Worm (Caenorhabditis elegans) whole organism, young adult: ENCODE data around the gene C18H7.11.

Experiments
- B0336.3 ChIP-seq: fragments of 200-800 bp; sonication (Bioruptor generic); IDR thresholded peaks from 2 replicates; pipeline ENCODE4 v1.3.6; 2022; ENCODE audit warnings: missing genetic modification characterization, missing compliant biosample characterization
- F33H1.4 ChIP-seq: fragments of 200-800 bp; sonication (Bioruptor generic); IDR thresholded peaks from 2 replicates; pipeline ENCODE4 v1.3.6; 2022; ENCODE audit warnings: missing genetic modification reagents, missing genetic modification characterization, missing compliant biosample characterization
- F52B5.7 ChIP-seq: sonication (generic microtip); optimal IDR thresholded peaks from 2 replicates; lab custom pipeline; 2016; ENCODE audit warnings: mild to moderate bottlenecking, missing genetic modification characterization, missing compliant biosample characterization
- F55B11.4 ChIP-seq: sonication (generic microtip); optimal IDR thresholded peaks from 2 replicates; lab custom pipeline; 2016; ENCODE audit warnings: missing compliant biosample characterization, missing genetic modification characterization, borderline replicate concordance; ENCODE audit not compliant: insufficient read depth
- Y53F4B.3 ChIP-seq: fragments of 200-800 bp; sonication (Bioruptor generic); IDR thresholded peaks from 2 replicates; pipeline ENCODE4 v1.3.6; 2022; ENCODE audit warnings: missing genetic modification reagents, missing genetic modification characterization, missing compliant biosample characterization
- ZK185.1 ChIP-seq: sonication (generic microtip); optimal IDR thresholded peaks from 2 replicates; lab custom pipeline; 2016; ENCODE audit warnings: mild to moderate bottlenecking, missing genetic modification characterization, missing compliant biosample characterization; ENCODE audit not compliant: poor library complexity, severe bottlenecking
- akir-1 ChIP-seq: fragments of 200-800 bp; sonication (Bioruptor generic); optimal IDR thresholded peaks from 2 replicates; lab custom pipeline; 2018; ENCODE audit warnings: mild to moderate bottlenecking, missing genetic modification characterization, moderate library complexity, missing compliant biosample characterization
- bed-2 ChIP-seq: fragments of 200-800 bp; sonication (Bioruptor generic); IDR thresholded peaks from 2 replicates; pipeline ENCODE4 v1.3.6; 2022; ENCODE audit warnings: missing genetic modification reagents, missing genetic modification characterization, missing compliant biosample characterization
- cebp-2 ChIP-seq: fragments of 200-800 bp; sonication (Bioruptor generic); IDR thresholded peaks from 2 replicates; pipeline ENCODE4 v1.3.6; 2022; ENCODE audit warnings: missing genetic modification characterization, missing compliant biosample characterization
- ceh-100 ChIP-seq: fragments of 200-800 bp; sonication (Bioruptor generic); IDR thresholded peaks from 2 replicates; pipeline ENCODE4 v1.3.6; 2022; ENCODE audit warnings: missing genetic modification reagents, missing genetic modification characterization, missing compliant biosample characterization
- ceh-27 ChIP-seq: fragments of 200-800 bp; sonication (Bioruptor generic); optimal IDR thresholded peaks from 2 replicates; lab custom pipeline; 2018; ENCODE audit warnings: mild to moderate bottlenecking, missing genetic modification characterization, moderate library complexity, missing compliant biosample characterization
- ceh-91 ChIP-seq: fragments of 200-800 bp; sonication (Bioruptor generic); IDR thresholded peaks from 2 replicates; pipeline ENCODE4 v1.3.6; 2022; ENCODE audit warnings: missing genetic modification reagents, missing genetic modification characterization, missing compliant biosample characterization
- die-1 ChIP-seq: sonication (generic microtip); optimal IDR thresholded peaks from 2 replicates; lab custom pipeline; 2016; ENCODE audit warnings: missing genotype, mild to moderate bottlenecking, missing genetic modification characterization, missing compliant biosample characterization
- efl-1 ChIP-seq: fragments of 150-350 bp; optimal IDR thresholded peaks from 2 replicates; lab custom pipeline; 2014; ENCODE audit warnings: missing biosample characterization, missing genetic modification reagents, missing genetic modification characterization
- egrh-3 ChIP-seq: fragments of 200-800 bp; sonication (Bioruptor generic); IDR thresholded peaks from 2 replicates; pipeline ENCODE4 v1.3.6; 2022; ENCODE audit warnings: missing genetic modification reagents, missing genetic modification characterization, missing compliant biosample characterization
- hlh-12 ChIP-seq: sonication (generic microtip); optimal IDR thresholded peaks from 2 replicates; lab custom pipeline; 2016; ENCODE audit warnings: missing genetic modification characterization, missing compliant biosample characterization
- hmg-20 ChIP-seq: fragments of 200-800 bp; sonication (Bioruptor generic); IDR thresholded peaks from 2 replicates; pipeline ENCODE4 v1.3.6; 2022; ENCODE audit warnings: missing genetic modification reagents, missing genetic modification characterization, missing compliant biosample characterization
- let-607 ChIP-seq, 2 experiments: fragments of 200-800 bp in 1 of 2; sonication (Bioruptor generic) in 1 of 2; sonication (generic microtip) in 1 of 2; optimal IDR thresholded peaks; 2 replicates each; lab custom pipeline; 2016 to 2018; ENCODE audit warnings: mild to moderate bottlenecking in 2 of 2, missing compliant biosample characterization in 2 of 2, missing genetic modification characterization in 2 of 2, moderate library complexity in 2 of 2, missing genotype in 1 of 2
- lin-26 ChIP-seq: fragments of 200-800 bp; sonication (Bioruptor generic); IDR thresholded peaks from 2 replicates; pipeline ENCODE4 v1.3.6; 2022; ENCODE audit warnings: missing genetic modification reagents, missing genetic modification characterization, missing compliant biosample characterization
- lsl-1 ChIP-seq: fragments of 200-800 bp; sonication (Bioruptor generic); optimal IDR thresholded peaks from 2 replicates; lab custom pipeline; 2018; ENCODE audit warnings: mild to moderate bottlenecking, missing genetic modification characterization, moderate library complexity, missing compliant biosample characterization
- mcd-1 ChIP-seq: fragments of 200-800 bp; sonication (Bioruptor generic); IDR thresholded peaks from 2 replicates; pipeline ENCODE4 v1.3.6; 2022; ENCODE audit warnings: missing genetic modification reagents, missing genetic modification characterization, missing compliant biosample characterization
- mel-28 ChIP-seq: sonication (generic microtip); optimal IDR thresholded peaks from 2 replicates; lab custom pipeline; 2016; ENCODE audit warnings: borderline replicate concordance, mild to moderate bottlenecking, missing genetic modification characterization, missing compliant biosample characterization
- mes-4 ChIP-seq: sonication (generic microtip); optimal IDR thresholded peaks from 2 replicates; lab custom pipeline; 2016; ENCODE audit warnings: missing genotype, missing genetic modification characterization, missing compliant biosample characterization
- nfya-2 ChIP-seq: fragments of 200-800 bp; sonication (Bioruptor generic); IDR thresholded peaks from 2 replicates; pipeline ENCODE4 v1.3.6; 2022; ENCODE audit warnings: missing genetic modification reagents, missing genetic modification characterization, missing compliant biosample characterization
- nfyb-1 ChIP-seq: fragments of 200-800 bp; sonication (Bioruptor generic); IDR thresholded peaks from 2 replicates; pipeline ENCODE4 v1.3.6; 2022; ENCODE audit warnings: missing genetic modification reagents, missing genetic modification characterization, missing compliant biosample characterization
- nhr-120 ChIP-seq: fragments of 200-800 bp; sonication (Bioruptor generic); IDR thresholded peaks from 2 replicates; pipeline ENCODE4 v1.3.6; 2022; ENCODE audit warnings: missing genetic modification characterization, missing compliant biosample characterization
- nhr-90 ChIP-seq: sonication (generic microtip); optimal IDR thresholded peaks from 2 replicates; lab custom pipeline; 2016; ENCODE audit warnings: missing genotype, mild to moderate bottlenecking, missing genetic modification characterization, missing compliant biosample characterization
- pbrm-1 ChIP-seq: fragments of 200-800 bp; sonication (Bioruptor generic); IDR thresholded peaks from 2 replicates; pipeline ENCODE4 v1.3.6; 2022; ENCODE audit warnings: missing genetic modification reagents, missing genetic modification characterization, missing compliant biosample characterization
- rec-8 ChIP-seq, 2 experiments: sonication (generic microtip); optimal IDR thresholded peaks; 2 replicates each; lab custom pipeline; 2016; ENCODE audit warnings: mild to moderate bottlenecking in 2 of 2, missing genetic modification characterization in 2 of 2, missing genetic modification reagents in 2 of 2, missing genotype in 2 of 2, missing biosample characterization in 1 of 2, missing compliant biosample characterization in 1 of 2, moderate library complexity in 1 of 2
- rpc-1 ChIP-seq, 2 experiments: fragments of 150-350 bp in 1 of 2; sonication (generic microtip) in 1 of 2; optimal IDR thresholded peaks; 2 replicates each; lab custom pipeline; 2014 to 2018; ENCODE audit warnings: missing biosample characterization in 1 of 2, missing genetic modification characterization in 1 of 2, missing genetic modification reagents in 1 of 2, missing genotype in 1 of 2
- snpc-3.4 ChIP-seq: sonication (generic microtip); optimal IDR thresholded peaks from 2 replicates; lab custom pipeline; 2017; ENCODE audit warnings: missing genetic modification characterization, mild to moderate bottlenecking, missing compliant biosample characterization, antibody characterized with exemption, moderate library complexity, missing genotype, missing genetic modification reagents
- unc-130 ChIP-seq: sonication (generic microtip); optimal IDR thresholded peaks from 2 replicates; lab custom pipeline; 2016; ENCODE audit warnings: missing genetic modification reagents, missing genetic modification characterization, missing compliant biosample characterization
- zfh-2 ChIP-seq: fragments of 200-800 bp; sonication (Bioruptor generic); conservative IDR thresholded peaks from 2 replicates; pipeline ENCODE4 v1.3.6; 2022; ENCODE audit warnings: missing genetic modification reagents, missing genetic modification characterization, missing compliant biosample characterization
- ztf-18 ChIP-seq: sonication (generic microtip); optimal IDR thresholded peaks from 2 replicates; lab custom pipeline; 2016; ENCODE audit warnings: missing genotype, mild to moderate bottlenecking, missing genetic modification characterization, missing compliant biosample characterization
- ztf-22 ChIP-seq: fragments of 200-800 bp; sonication (Bioruptor generic); optimal IDR thresholded peaks from 2 replicates; lab custom pipeline; 2018; ENCODE audit warnings: mild to moderate bottlenecking, missing genetic modification characterization, moderate library complexity, missing compliant biosample characterization
- ztf-26 ChIP-seq: sonication (generic microtip); optimal IDR thresholded peaks from 2 replicates; lab custom pipeline; 2017; ENCODE audit warnings: missing genetic modification characterization, missing compliant biosample characterization
- ztf-3 ChIP-seq: fragments of 200-800 bp; sonication (Bioruptor generic); optimal IDR thresholded peaks from 2 replicates; lab custom pipeline; 2018; ENCODE audit warnings: mild to moderate bottlenecking, missing genetic modification characterization, missing compliant biosample characterization

Gene C18H7.11

ce11 chrIV:605431-605830, 8.7 kb downstream of the C18H7.11 start:
- no peak for TF ChIP-seq nfyb-1 (GFP tag; lab: Robert Waterston, UW)
- peak; percentile 100 for TF ChIP-seq egrh-3 (GFP tag; lab: Robert Waterston, UW)
- 0 out of 2 replicates have a peak, but pooled peaks have one; percentile 12 for TF ChIP-seq lin-26
- TF ChIP-seq mcd-1 (GFP tag; lab: Robert Waterston, UW), result peak; percentile 71; the same call in 1 of the 2 replicates
- peak; percentile 84 for TF ChIP-seq zfh-2

- TF ChIP-seq lsl-1 (GFP tag; lab: Kevin White, UChicago) (no peak), bed-2 (GFP tag; lab: Robert Waterston, UW) (no peak), mel-28 (no peak), B0336.3 (GFP tag; lab: Robert Waterston, UW) (no peak), mcd-1 (GFP tag; lab: Robert Waterston, UW) (no peak), mes-4 (tag; lab: Kevin White, UChicago) (no peak), ztf-18 (no peak), ztf-3 (GFP tag; lab: Kevin White, UChicago) (no peak), efl-1 (GFP tag; lab: Kevin White, UChicago) (no peak), ceh-100 (no peak), rpc-1 (optimal IDR thresholded peaks at IDR 0.05; lab: Kevin White, UChicago) (no peak), rpc-1 (tag; optimal IDR thresholded peaks at IDR 0.05; lab: Kevin White, UChicago) (no peak)
Measured at ce11 chrIV:606055-606454, 9.4 kb downstream of the C18H7.11 start, which contains the start of gene inx-18. TSS of gene inx-18 (plus strand) at chrIV:606355.

DNA sequence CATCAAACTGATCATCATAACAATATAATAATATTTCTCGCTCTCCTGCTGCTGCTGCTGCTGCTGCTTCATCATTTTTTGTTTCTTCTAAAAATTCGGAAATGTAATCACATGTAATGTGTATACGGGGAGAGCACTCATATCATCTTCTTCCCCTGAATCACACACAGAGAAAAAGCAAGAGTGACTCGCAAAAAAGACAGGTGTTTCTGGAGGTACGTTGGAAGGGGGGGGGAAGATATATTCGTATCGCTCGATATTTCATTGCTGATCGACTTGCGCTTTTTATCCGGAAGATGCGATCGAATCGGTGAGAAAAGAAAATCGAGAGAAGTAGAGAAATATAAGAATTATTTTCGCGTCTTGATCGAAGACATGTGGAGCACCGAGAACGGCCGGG, 10.9 kb downstream of the C18H7.11 start:
- no peak for TF ChIP-seq rpc-1 (optimal IDR thresholded peaks at IDR 0.05; lab: Kevin White, UChicago)
- TF ChIP-seq rpc-1 (tag; optimal IDR thresholded peaks at IDR 0.05; lab: Kevin White, UChicago), result no peak
- TF ChIP-seq F55B11.4 (tag; lab: Kevin White, UChicago), result no peak
- no peak for TF ChIP-seq F52B5.7 (tag; lab: Kevin White, UChicago)

- TF ChIP-seq ceh-27 (GFP tag; lab: Kevin White, UChicago) (no peak), ZK185.1 (tag; lab: Kevin White, UChicago) (no peak), ceh-91 (GFP tag; lab: Robert Waterston, UW) (no peak), snpc-3.4 (tag; lab: Kevin White, UChicago) (no peak), die-1 (tag; lab: Kevin White, UChicago) (no peak), nhr-90 (tag; lab: Kevin White, UChicago) (no peak), nfya-2 (GFP tag; lab: Robert Waterston, UW) (no peak), akir-1 (GFP tag; lab: Kevin White, UChicago) (no peak), ztf-26 (tag; lab: Kevin White, UChicago) (no peak), zfh-2 (no peak), efl-1 (GFP tag; lab: Kevin White, UChicago) (no peak), F33H1.4 (GFP tag; lab: Robert Waterston, UW) (no peak), hlh-12 (tag; lab: Kevin White, UChicago) (no peak), Y53F4B.3 (GFP tag; lab: Robert Waterston, UW) (no peak)
- TF ChIP-seq, all 124 proteins: peak for 0
Measured at ce11 chrIV:613155-613554, 16.5 kb downstream of the C18H7.11 start.

- TF ChIP-seq let-607 (tag; optimal IDR thresholded peaks at IDR 0.05; lab: Kevin White, UChicago), result no peak
- no peak for TF ChIP-seq hmg-20
- TF ChIP-seq ztf-18, result no peak
- no peak for TF ChIP-seq nhr-120 (GFP tag; lab: Robert Waterston, UW)
- TF ChIP-seq pbrm-1 (GFP tag; lab: Robert Waterston, UW), result no peak
- no peak for TF ChIP-seq rec-8 (tag; optimal IDR thresholded peaks at IDR 0.05; lab: Kevin White, UChicago)
- no peak for TF ChIP-seq unc-130 (GFP tag; lab: Kevin White, UChicago)
- TF ChIP-seq ztf-22 (GFP tag; lab: Kevin White, UChicago), result no peak
- TF ChIP-seq cebp-2 (GFP tag; lab: Robert Waterston, UW), result no peak
Measured at ce11 chrIV:615244-615643, 18.5 kb downstream of the C18H7.11 start, which contains the start of gene C18H7.1. TSS of gene C18H7.1 (plus strand) at chrIV:615544.
